Fruit fly (Drosophila melanogaster): ENCODE measurements around the gene per.

- TF ChIP-seq CG3281 (GFP tag; optimal IDR thresholded peaks at IDR 0.05) (no peak), croc (GFP tag; conservative IDR thresholded peaks at IDR 0.05) (no peak), insv (GFP tag; optimal IDR thresholded peaks at IDR 0.05) (no peak), Rfx (GFP tag; IDR thresholded peaks at IDR 0.05) (no peak), Bdp1 (GFP tag; optimal IDR thresholded peaks at IDR 0.05) (no peak), NC2α (GFP tag; optimal IDR thresholded peaks at IDR 0.05) (no peak), Mrtf (GFP tag; IDR thresholded peaks at IDR 0.05) (no peak), CG14667 (GFP tag; IDR thresholded peaks at IDR 0.05) (no peak), so (GFP tag; IDR thresholded peaks at IDR 0.05) (no peak), CG18599 (GFP tag; optimal IDR thresholded peaks at IDR 0.05) (no peak)
Observed at dm6 chrX:2661758-2662157, 23.6 kb upstream of the per start.

Measured in whole organism, embryonic.